Fruit fly (Drosophila melanogaster): ENCODE measurements around the gene RhoGAP92B.

The RhoGAP92B gene

DNA sequence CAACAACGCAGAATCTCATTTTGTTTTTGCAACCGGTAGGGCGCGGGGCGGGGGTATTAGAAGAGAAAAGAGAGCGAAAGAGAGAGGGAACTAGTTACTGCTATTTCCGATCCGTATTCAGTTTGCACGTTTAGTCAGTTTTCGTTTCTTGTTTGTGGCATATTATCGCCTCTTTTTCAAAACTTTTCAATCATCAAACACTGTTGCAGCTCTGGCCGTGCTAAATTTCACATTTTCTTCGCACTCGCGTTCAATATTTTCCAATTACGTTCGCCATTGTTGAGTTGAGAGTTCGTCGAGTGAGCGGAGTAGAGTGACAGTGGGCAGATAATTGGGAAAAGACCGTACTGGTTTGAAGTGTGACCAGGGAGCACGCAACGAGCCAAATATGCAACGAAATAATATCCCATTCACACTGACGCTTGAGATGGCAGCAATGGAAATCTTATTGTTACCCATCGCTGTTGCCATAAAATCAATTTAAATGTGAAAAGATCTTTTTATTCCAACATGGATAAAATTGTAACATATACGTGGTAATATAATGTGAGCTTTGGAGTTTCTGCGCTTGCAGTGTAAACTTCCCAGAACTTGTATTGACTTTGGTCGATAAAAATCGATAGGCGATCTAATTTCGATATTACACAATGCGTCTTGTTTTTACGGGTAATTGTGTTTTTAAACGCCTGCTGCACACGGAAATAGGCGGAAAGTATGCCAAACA is 43.8 kb upstream of the RhoGAP92B start, which contains the start of the genes Ire1 and Mrm2 (continued):
- TF ChIP-seq run (tag; optimal IDR thresholded peaks at IDR 0.05) (peak; percentile 6), CG6765 (GFP tag; optimal IDR thresholded peaks at IDR 0.05) (no peak), pum (GFP tag; optimal IDR thresholded peaks at IDR 0.05) (peak; percentile 91), en (GFP tag; optimal IDR thresholded peaks at IDR 0.05) (peak; percentile 67), lbe (GFP tag; optimal IDR thresholded peaks at IDR 0.05) (peak; percentile 42), nmo (GFP tag; optimal IDR thresholded peaks at IDR 0.05) (peak; percentile 92), abd-A (tag; optimal IDR thresholded peaks at IDR 0.05) (no peak), HLHmδ (GFP tag; optimal IDR thresholded peaks at IDR 0.05) (peak; percentile 54), CG14441 (GFP tag; IDR thresholded peaks at IDR 0.05) (peak; percentile 80), CG17385 (GFP tag; optimal IDR thresholded peaks at IDR 0.05) (peak; percentile 43), CG9797 (GFP tag; optimal IDR thresholded peaks at IDR 0.05) (peak; percentile 98), ab (GFP tag; optimal IDR thresholded peaks at IDR 0.05) (peak; percentile 87), CG5245 (GFP tag; optimal IDR thresholded peaks at IDR 0.05) (peak; percentile 60), CG34224 (GFP tag; IDR thresholded peaks at IDR 0.05; ENCODE audit: partially characterized antibody) (peak; percentile 79), slou (GFP tag; optimal IDR thresholded peaks at IDR 0.05) (peak; percentile 81), CG1647 (GFP tag; optimal IDR thresholded peaks at IDR 0.05) (peak; percentile 81), CG1529 (GFP tag; optimal IDR thresholded peaks at IDR 0.05) (no peak), Gug (GFP tag; IDR thresholded peaks at IDR 0.05) (peak; percentile 88), CG14860 (GFP tag; IDR thresholded peaks at IDR 0.05; ENCODE audit: partially characterized antibody) (peak; percentile 71; the same call in 2 of the 3 replicates), ems (GFP tag; optimal IDR thresholded peaks at IDR 0.05) (peak; percentile 72), Vsx1 (GFP tag; optimal IDR thresholded peaks at IDR 0.05) (no peak), Ets65A (GFP tag) (peak; percentile 99), CG32767 (GFP tag; IDR thresholded peaks at IDR 0.05) (peak; percentile 36; the same call in 1 of the 2 replicates), klu (GFP tag; IDR thresholded peaks at IDR 0.05) (peak; percentile 74), CG12744 (GFP tag; optimal IDR thresholded peaks at IDR 0.05) (peak; percentile 79), CG8290 (GFP tag; optimal IDR thresholded peaks at IDR 0.05) (peak; percentile 96), CG8290 (tag; optimal IDR thresholded peaks at IDR 0.05) (peak; percentile 88 to 93), HHEX (GFP tag; optimal IDR thresholded peaks at IDR 0.05) (peak; percentile 53), CG4707 (GFP tag; optimal IDR thresholded peaks at IDR 0.05) (peak; percentile 84), TFAM (GFP tag; optimal IDR thresholded peaks at IDR 0.05) (no peak), corto (GFP tag; optimal IDR thresholded peaks at IDR 0.05) (no peak), CG15073 (GFP tag; optimal IDR thresholded peaks at IDR 0.05) (no peak), ewg (GFP tag; optimal IDR thresholded peaks at IDR 0.05) (peak; percentile 66), CG7963 (GFP tag; IDR thresholded peaks at IDR 0.05; ENCODE audit: partially characterized antibody) (no peak; the same call in 2 of the 3 replicates), CG8944 (GFP tag; optimal IDR thresholded peaks at IDR 0.05) (peak; percentile 84), CG6791 (GFP tag; IDR thresholded peaks at IDR 0.05; ENCODE audit: partially characterized antibody) (peak; percentile 74; the same call in 2 of the 3 replicates), schlank (tag; optimal IDR thresholded peaks at IDR 0.05) (peak; percentile 39), H15 (GFP tag; IDR thresholded peaks at IDR 0.05) (peak; percentile 21; the same call in 1 of the 3 replicates), CG2116 (GFP tag; optimal IDR thresholded peaks at IDR 0.05) (peak; percentile 91), gcm (GFP tag; optimal IDR thresholded peaks at IDR 0.05) (peak; percentile 17), CG17359 (tag; optimal IDR thresholded peaks at IDR 0.05) (peak; percentile 71), Oaz (GFP tag; IDR thresholded peaks at IDR 0.05) (peak; percentile 56), bowl (GFP tag; IDR thresholded peaks at IDR 0.05) (0 out of 2 replicates have a peak, but pooled peaks have one; percentile 42), gt (GFP tag; IDR thresholded peaks at IDR 0.05) (peak; percentile 38; the same call in 1 of the 2 replicates), luna (GFP tag; optimal IDR thresholded peaks at IDR 0.05) (peak; percentile 65), Fer2 (tag; optimal IDR thresholded peaks at IDR 0.05) (peak; percentile 50), NfI (GFP tag; optimal IDR thresholded peaks at IDR 0.05) (peak; percentile 72), CG13775 (GFP tag; optimal IDR thresholded peaks at IDR 0.05) (peak; percentile 84), CG6813 (GFP tag; optimal IDR thresholded peaks at IDR 0.05) (no peak)

Measured in whole organism, embryonic.